Worm (Caenorhabditis elegans) whole organism, late embryonic: ENCODE results near the gene R148.5.

Source experiments
- K09A11.1 ChIP-seq: sonication (generic microtip); optimal IDR thresholded peaks from 2 replicates; lab custom pipeline; 2017; ENCODE audit warnings: antibody characterized with exemption, mild to moderate bottlenecking, missing genetic modification characterization, missing compliant biosample characterization; ENCODE audit not compliant: insufficient read depth
- ama-1 ChIP-seq: fragments of 150-350 bp; optimal IDR thresholded peaks from 2 replicates; lab custom pipeline; 2014
- ceh-48 ChIP-seq: sonication (generic microtip); optimal IDR thresholded peaks from 2 replicates; lab custom pipeline; 2016; ENCODE audit warnings: missing genetic modification characterization, inconsistent platforms, missing compliant biosample characterization
- ceh-9 ChIP-seq: sonication (generic microtip); optimal IDR thresholded peaks from 2 replicates; lab custom pipeline; 2016; ENCODE audit warnings: mild to moderate bottlenecking, missing genetic modification characterization, inconsistent platforms, missing compliant biosample characterization
- elt-2 ChIP-seq: sonication (generic microtip); optimal IDR thresholded peaks from 2 replicates; lab custom pipeline; 2016; ENCODE audit warnings: missing genetic modification reagents, missing genetic modification characterization, missing compliant biosample characterization
- fkh-6 ChIP-seq: sonication (generic microtip); optimal IDR thresholded peaks from 2 replicates; lab custom pipeline; 2016; ENCODE audit warnings: missing genetic modification characterization, missing compliant biosample characterization
- hlh-13 ChIP-seq: fragments of 200-800 bp; sonication (Bioruptor generic); optimal IDR thresholded peaks from 2 replicates; lab custom pipeline; 2018; ENCODE audit warnings: mild to moderate bottlenecking, missing genetic modification characterization, missing compliant biosample characterization
- madf-2 ChIP-seq: sonication (generic microtip); optimal IDR thresholded peaks from 2 replicates; lab custom pipeline; 2017; ENCODE audit warnings: missing genetic modification characterization, missing compliant biosample characterization
- npax-4 ChIP-seq: sonication (generic microtip); optimal IDR thresholded peaks from 2 replicates; lab custom pipeline; 2016; ENCODE audit warnings: missing genetic modification characterization, missing compliant biosample characterization
- pha-2 ChIP-seq: sonication (generic microtip); optimal IDR thresholded peaks from 2 replicates; lab custom pipeline; 2017; ENCODE audit warnings: mild to moderate bottlenecking, missing genetic modification characterization, missing compliant biosample characterization
- pqm-1 ChIP-seq: sonication (generic microtip); optimal IDR thresholded peaks from 2 replicates; lab custom pipeline; 2016; ENCODE audit warnings: missing genetic modification characterization, missing compliant biosample characterization
- sox-2 ChIP-seq: fragments of 200-800 bp; sonication (Bioruptor generic); IDR thresholded peaks from 2 replicates; pipeline ENCODE4 v1.3.6; 2022; ENCODE audit warnings: missing genetic modification reagents, missing genetic modification characterization, missing compliant biosample characterization
- sox-4 ChIP-seq: sonication (generic microtip); optimal IDR thresholded peaks from 2 replicates; lab custom pipeline; 2017; ENCODE audit warnings: mild to moderate bottlenecking, missing genetic modification characterization, inconsistent platforms, missing compliant biosample characterization

- no peak for TF ChIP-seq npax-4 (tag; lab: Kevin White, UChicago)
- TF ChIP-seq pha-2: no peak
- TF ChIP-seq madf-2: no peak
- no peak for TF ChIP-seq elt-2 (tag; lab: Kevin White, UChicago)
- no peak for TF ChIP-seq ama-1
- no peak for TF ChIP-seq ceh-9
- no peak for TF ChIP-seq sox-2 (GFP tag; lab: Robert Waterston, UW)
- no peak for TF ChIP-seq sox-4 (tag; lab: Kevin White, UChicago)
- no peak for TF ChIP-seq pqm-1 (tag; lab: Kevin White, UChicago)
- TF ChIP-seq hlh-13 (GFP tag; lab: Kevin White, UChicago): no peak
- TF ChIP-seq ceh-48 (tag; lab: Kevin White, UChicago): no peak
- TF ChIP-seq fkh-6 (tag; lab: Kevin White, UChicago): no peak
- no peak for TF ChIP-seq K09A11.1 (tag; lab: Kevin White, UChicago)
Measured at ce11 chrIII:3139144-3139543, 26.3 kb upstream of the R148.5 start, which contains the start of gene mec-12.
